Worm (Caenorhabditis elegans): ENCODE results near the gene rack-1.

ce11 chrIV:10150552-10151004 lies 25.9 kb upstream of the rack-1 start, which contains the start of gene tsp-12:
- no peak for TF ChIP-seq aly-2 (tag; optimal IDR thresholded peaks at IDR 0.05)
- TF ChIP-seq Y55F3AM.14 (GFP tag; optimal IDR thresholded peaks at IDR 0.05) = no peak
- no peak for TF ChIP-seq lin-11 (tag; optimal IDR thresholded peaks at IDR 0.05)
- no peak for TF ChIP-seq unc-62 (GFP tag; optimal IDR thresholded peaks at IDR 0.05)
- no peak for TF ChIP-seq nhr-25 (tag; optimal IDR thresholded peaks at IDR 0.05)
- TF ChIP-seq nhr-23 (tag; optimal IDR thresholded peaks at IDR 0.05) = no peak
- TF ChIP-seq R02D3.7 (tag; optimal IDR thresholded peaks at IDR 0.05) = no peak

Measured in whole organism, L2 larva.